Worm (Caenorhabditis elegans): ENCODE results near the gene B0303.14.

Gene B0303.14

DNA sequence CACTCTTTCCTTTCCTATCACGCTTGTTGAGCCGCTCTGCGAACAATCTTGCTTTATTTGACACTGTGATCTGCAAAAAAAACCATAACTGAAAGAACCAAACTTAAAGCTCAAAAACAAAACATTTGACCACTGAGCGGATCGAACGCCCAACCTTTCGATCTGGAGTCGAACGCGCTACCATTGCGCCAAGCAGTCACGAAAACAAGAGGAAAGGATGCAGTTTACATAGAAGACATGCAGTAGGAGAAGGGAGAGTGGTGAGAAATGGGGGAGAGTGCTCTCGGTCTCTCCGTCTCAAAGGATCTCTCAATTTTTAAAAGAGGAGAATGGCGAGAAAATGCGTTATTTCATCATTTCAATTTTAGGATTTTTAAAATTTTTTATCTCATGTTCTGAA is 37.6 kb downstream of the B0303.14 start (continued):
- TF ChIP-seq blmp-1 (tag; optimal IDR thresholded peaks at IDR 0.05) (peak; percentile 2), nhr-28 (tag; optimal IDR thresholded peaks at IDR 0.05) (no peak), ets-5 (GFP tag; IDR thresholded peaks at IDR 0.05) (no peak), sptf-1 (tag; optimal IDR thresholded peaks at IDR 0.05) (no peak), unc-86 (tag; optimal IDR thresholded peaks at IDR 0.05) (peak; percentile 28), tbx-2 (tag; optimal IDR thresholded peaks at IDR 0.05) (peak; percentile 61), fkh-8 (tag; optimal IDR thresholded peaks at IDR 0.05) (peak; percentile 61), ama-1 (optimal IDR thresholded peaks at IDR 0.05) (peak; percentile 34), aly-2 (tag; optimal IDR thresholded peaks at IDR 0.05) (peak; percentile 70), pax-3 (tag; optimal IDR thresholded peaks at IDR 0.05) (peak; percentile 44), efl-3 (GFP tag; optimal IDR thresholded peaks at IDR 0.05) (no peak), lsy-2 (tag; optimal IDR thresholded peaks at IDR 0.05) (peak; percentile 58 to 73), mep-1 (tag; optimal IDR thresholded peaks at IDR 0.05) (peak; percentile 71), hlh-4 (tag; optimal IDR thresholded peaks at IDR 0.05) (no peak), egl-13 (tag; optimal IDR thresholded peaks at IDR 0.05) (peak; percentile 11), ces-1 (GFP tag; optimal IDR thresholded peaks at IDR 0.05) (no peak), nhr-85 (tag) (peak; percentile 80), snpc-4 (tag; optimal IDR thresholded peaks at IDR 0.05) (peak; percentile 8), unc-30 (tag; optimal IDR thresholded peaks at IDR 0.05) (no peak), zip-4 (GFP tag; optimal IDR thresholded peaks at IDR 0.05) (peak; percentile 36), nhr-11 (tag; optimal IDR thresholded peaks at IDR 0.05) (no peak), pag-3 (tag; optimal IDR thresholded peaks at IDR 0.05; ENCODE audit: borderline replicate concordance, insufficient read depth) (no peak), lin-15B (tag; optimal IDR thresholded peaks at IDR 0.05) (no peak), lir-3 (tag; optimal IDR thresholded peaks at IDR 0.05; ENCODE audit: poor library complexity) (peak; percentile 58), ceh-63 (GFP tag; optimal IDR thresholded peaks at IDR 0.05) (peak; percentile 3), unc-130 (tag; optimal IDR thresholded peaks at IDR 0.05) (no peak), fos-1 (tag; optimal IDR thresholded peaks at IDR 0.05) (peak; percentile 24), mdl-1 (tag; optimal IDR thresholded peaks at IDR 0.05) (peak in 1 of 2 experiments; percentile 60), efl-1 (optimal IDR thresholded peaks at IDR 0.05) (peak; percentile 66 to 70), efl-1 (GFP tag; optimal IDR thresholded peaks at IDR 0.05 in 1 of 2) (peak; percentile 55 to 96), ceh-82 (tag; optimal IDR thresholded peaks at IDR 0.05) (peak; percentile 23 to 75 (median 51)), skn-1 (tag; optimal IDR thresholded peaks at IDR 0.05) (peak; percentile 47), tlp-1 (tag; optimal IDR thresholded peaks at IDR 0.05) (no peak), vab-15 (tag; optimal IDR thresholded peaks at IDR 0.05) (no peak), aha-1 (tag; optimal IDR thresholded peaks at IDR 0.05) (no peak), unc-62 (GFP tag; optimal IDR thresholded peaks at IDR 0.05) (no peak), C16A3.4 (tag; optimal IDR thresholded peaks at IDR 0.05) (peak; percentile 71), mab-9 (GFP tag; IDR thresholded peaks at IDR 0.05) (no peak), nhr-19 (GFP tag; conservative IDR thresholded peaks at IDR 0.05) (peak; percentile 76)

DNA sequence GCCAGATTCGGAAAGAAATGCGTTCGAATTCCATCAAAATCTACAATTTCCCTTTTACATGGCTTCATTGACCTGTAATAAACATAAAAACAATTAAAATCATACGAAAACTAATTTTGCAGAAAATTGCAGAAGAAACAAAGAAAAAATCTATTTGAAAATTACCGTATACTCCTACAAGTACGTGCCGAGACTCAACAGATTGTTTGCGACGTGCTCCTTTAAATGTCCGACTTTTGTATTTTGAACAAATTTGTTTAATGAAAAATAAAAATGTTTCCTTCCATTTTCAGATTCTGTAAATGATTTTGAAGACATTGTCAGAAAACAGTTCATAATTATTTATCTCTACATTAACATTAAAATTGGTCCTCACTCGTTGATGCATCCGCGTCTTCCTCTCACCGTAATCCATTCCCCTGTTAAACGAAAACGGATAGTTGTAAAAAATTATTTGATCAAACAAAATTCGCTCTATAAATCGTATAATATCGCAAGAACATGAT is 41.0 kb downstream of the B0303.14 start, which contains the start of gene pgl-2:
Gene pgl-2 (minus strand): TSS at position 456 of the 506 bp plus-strand sequence.
- TF ChIP-seq ets-5 (GFP tag; IDR thresholded peaks at IDR 0.05) = no peak
- no peak for TF ChIP-seq ama-1 (optimal IDR thresholded peaks at IDR 0.05)
- TF ChIP-seq efl-3 (GFP tag; optimal IDR thresholded peaks at IDR 0.05) = no peak
- no peak for TF ChIP-seq tbx-2 (tag; optimal IDR thresholded peaks at IDR 0.05)
- TF ChIP-seq tlp-1 (tag; optimal IDR thresholded peaks at IDR 0.05) = no peak
- no peak for TF ChIP-seq F16B12.6 (tag; optimal IDR thresholded peaks at IDR 0.05)
- no peak for TF ChIP-seq ztf-11 (tag; optimal IDR thresholded peaks at IDR 0.05)
- no peak for TF ChIP-seq ceh-88 (GFP tag; IDR thresholded peaks at IDR 0.05)
- no peak for TF ChIP-seq unc-30 (tag; optimal IDR thresholded peaks at IDR 0.05)
- TF ChIP-seq unc-98 (GFP tag; IDR thresholded peaks at IDR 0.05) = no peak

Data from whole organism, L1 larva.